Worm (Caenorhabditis elegans) whole organism, midembryonic: ENCODE data around the gene F41H10.1.
A peak's percentile ranks its signal among the peaks of the same experiment; 100 is the strongest.
"Not testable (repeated sequence)": the region's sequence is repeated elsewhere in the genome, so short reads cannot be mapped to it uniquely, and the experiment has no call there.

Source experiments
- T22C8.4 ChIP-seq: fragments of 200-800 bp; sonication (Bioruptor generic); IDR thresholded peaks from 2 replicates; pipeline ENCODE4 v1.3.6; 2022; ENCODE audit warnings: missing genetic modification characterization, missing compliant biosample characterization
- cog-1 ChIP-seq: sonication (generic microtip); optimal IDR thresholded peaks from 2 replicates; lab custom pipeline; 2016; ENCODE audit warnings: missing genetic modification characterization, missing compliant biosample characterization
- flt-1 ChIP-seq: fragments of 200-800 bp; sonication (Bioruptor generic); IDR thresholded peaks from 2 replicates; pipeline ENCODE4 v1.3.6; 2022; ENCODE audit warnings: missing genetic modification characterization, missing compliant biosample characterization
- klf-2 ChIP-seq: fragments of 200-800 bp; sonication (Bioruptor generic); conservative IDR thresholded peaks from 2 replicates; pipeline ENCODE4 v1.3.6; 2022; ENCODE audit warnings: missing genetic modification reagents, missing genetic modification characterization, missing compliant biosample characterization
- med-1 ChIP-seq: sonication (generic microtip); optimal IDR thresholded peaks from 2 replicates; lab custom pipeline; 2017; ENCODE audit warnings: missing genetic modification characterization, mild to moderate bottlenecking, missing compliant biosample characterization, antibody characterized with exemption, missing genetic modification reagents; ENCODE audit not compliant: insufficient read depth
- ref-1 ChIP-seq: fragments of 200-800 bp; sonication (Bioruptor generic); conservative IDR thresholded peaks from 2 replicates; pipeline ENCODE4 v1.3.6; 2022; ENCODE audit warnings: missing genetic modification reagents, missing genetic modification characterization, missing compliant biosample characterization
- tab-1 ChIP-seq: fragments of 200-800 bp; sonication (Bioruptor generic); IDR thresholded peaks from 2 replicates; pipeline ENCODE4 v1.3.6; 2022; ENCODE audit warnings: missing genetic modification characterization, missing compliant biosample characterization
- ztf-23 ChIP-seq: fragments of 200-800 bp; sonication (Bioruptor generic); IDR thresholded peaks from 2 replicates; pipeline ENCODE4 v1.3.6; 2022; ENCODE audit warnings: missing genetic modification reagents, missing genetic modification characterization, missing compliant biosample characterization
- ztf-29 ChIP-seq: fragments of 200-800 bp; sonication (Bioruptor generic); IDR thresholded peaks from 2 replicates; pipeline ENCODE4 v1.3.6; 2022; ENCODE audit warnings: missing genetic modification reagents, missing genetic modification characterization, missing compliant biosample characterization

The F41H10.1 gene

ce11 chrIV:5382609-5383008, at the start of gene F41H10.1:
F41H10.1 (plus strand) TSS chrIV:5382909.
- TF ChIP-seq flt-1 (GFP tag; lab: Robert Waterston, UW) (no peak), tab-1 (GFP tag; lab: Robert Waterston, UW) (no peak), ztf-23 (GFP tag; lab: Robert Waterston, UW) (no peak), cog-1 (tag; lab: Kevin White, UChicago) (no peak), med-1 (GFP tag; lab: Kevin White, UChicago) (no peak)

ce11 chrIV:5333484-5333883, 49.2 kb upstream of the F41H10.1 start:
- TF ChIP-seq tab-1 (GFP tag; lab: Robert Waterston, UW): no peak
- no peak for TF ChIP-seq flt-1 (GFP tag; lab: Robert Waterston, UW)
- TF ChIP-seq ztf-29 (GFP tag; lab: Robert Waterston, UW): no peak
- TF ChIP-seq T22C8.4 (GFP tag; lab: Robert Waterston, UW): no peak

ce11 chrIV:5334518-5334917, 48.2 kb upstream of the F41H10.1 start:
- TF ChIP-seq ztf-23 (GFP tag; lab: Robert Waterston, UW) (peak; percentile 85), ref-1 (GFP tag; lab: Robert Waterston, UW) (no peak), ztf-29 (GFP tag; lab: Robert Waterston, UW) (0 out of 2 replicates have a peak, but pooled peaks have one; percentile 50)

ce11 chrIV:5337649-5338048, 45.1 kb upstream of the F41H10.1 start:
- TF ChIP-seq ref-1 (GFP tag; lab: Robert Waterston, UW) (no peak), ztf-29 (GFP tag; lab: Robert Waterston, UW) (no peak), cog-1 (tag; lab: Kevin White, UChicago) (no peak)

- TF ChIP-seq ztf-29 (GFP tag; lab: Robert Waterston, UW): no peak
- no peak for TF ChIP-seq T22C8.4 (GFP tag; lab: Robert Waterston, UW)
- TF ChIP-seq ztf-23 (GFP tag; lab: Robert Waterston, UW): no peak
- no peak for TF ChIP-seq ref-1 (GFP tag; lab: Robert Waterston, UW)
- TF ChIP-seq flt-1 (GFP tag; lab: Robert Waterston, UW): no peak
- no peak for TF ChIP-seq klf-2 (GFP tag; lab: Robert Waterston, UW)
- no peak for TF ChIP-seq tab-1 (GFP tag; lab: Robert Waterston, UW)
- TF ChIP-seq cog-1 (tag; lab: Kevin White, UChicago): no peak
- TF ChIP-seq med-1 (GFP tag; lab: Kevin White, UChicago): no peak
Measured at ce11 chrIV:5339255-5339654, 43.5 kb upstream of the F41H10.1 start, which contains the start of gene Y4C6B.2. Y4C6B.2 (plus strand) TSS chrIV:5339574.

- TF ChIP-seq cog-1 (tag; lab: Kevin White, UChicago) (no peak), ztf-23 (GFP tag; lab: Robert Waterston, UW) (no peak), tab-1 (GFP tag; lab: Robert Waterston, UW) (no peak), med-1 (GFP tag; lab: Kevin White, UChicago) (no peak), T22C8.4 (GFP tag; lab: Robert Waterston, UW) (no peak), klf-2 (GFP tag; lab: Robert Waterston, UW) (no peak), ztf-29 (GFP tag; lab: Robert Waterston, UW) (no peak), ref-1 (GFP tag; lab: Robert Waterston, UW) (no peak), flt-1 (GFP tag; lab: Robert Waterston, UW) (no peak)
Measured at ce11 chrIV:5344168-5344567, 38.5 kb upstream of the F41H10.1 start.

ce11 chrIV:5350480-5351193, 32.1 kb upstream of the F41H10.1 start, which contains the start of gene gba-4:
gba-4 (minus strand) TSS chrIV:5350897.
- not testable (repeated sequence) for TF ChIP-seq klf-2 (GFP tag; lab: Robert Waterston, UW); med-1 (GFP tag; lab: Kevin White, UChicago); ztf-23 (GFP tag; lab: Robert Waterston, UW)

ce11 chrIV:5353364-5353763, 29.3 kb upstream of the F41H10.1 start, which contains the start of gene Y4C6B.7:
Y4C6B.7 (minus strand) TSS chrIV:5353464.
- TF ChIP-seq ztf-23 (GFP tag; lab: Robert Waterston, UW): no peak
- TF ChIP-seq klf-2 (GFP tag; lab: Robert Waterston, UW): no peak
- no peak for TF ChIP-seq ref-1 (GFP tag; lab: Robert Waterston, UW)
- TF ChIP-seq cog-1 (tag; lab: Kevin White, UChicago): no peak
- no peak for TF ChIP-seq tab-1 (GFP tag; lab: Robert Waterston, UW)
- TF ChIP-seq T22C8.4 (GFP tag; lab: Robert Waterston, UW): no peak
- no peak for TF ChIP-seq flt-1 (GFP tag; lab: Robert Waterston, UW)

- TF ChIP-seq cog-1 (tag; lab: Kevin White, UChicago): no peak
- TF ChIP-seq flt-1 (GFP tag; lab: Robert Waterston, UW): no peak
- TF ChIP-seq ztf-23 (GFP tag; lab: Robert Waterston, UW): no peak
- TF ChIP-seq med-1 (GFP tag; lab: Kevin White, UChicago): no peak
- TF ChIP-seq ref-1 (GFP tag; lab: Robert Waterston, UW): no peak
- TF ChIP-seq tab-1 (GFP tag; lab: Robert Waterston, UW): no peak
- TF ChIP-seq ztf-29 (GFP tag; lab: Robert Waterston, UW): no peak
- no peak for TF ChIP-seq T22C8.4 (GFP tag; lab: Robert Waterston, UW)
- TF ChIP-seq klf-2 (GFP tag; lab: Robert Waterston, UW): no peak
Measured at ce11 chrIV:5354124-5354523, 28.6 kb upstream of the F41H10.1 start, which contains the start of gene Y4C6B.1. Y4C6B.1 (plus strand) TSS chrIV:5354488.
